Worm (Caenorhabditis elegans): ENCODE data around the gene ZK418.13.

DNA sequence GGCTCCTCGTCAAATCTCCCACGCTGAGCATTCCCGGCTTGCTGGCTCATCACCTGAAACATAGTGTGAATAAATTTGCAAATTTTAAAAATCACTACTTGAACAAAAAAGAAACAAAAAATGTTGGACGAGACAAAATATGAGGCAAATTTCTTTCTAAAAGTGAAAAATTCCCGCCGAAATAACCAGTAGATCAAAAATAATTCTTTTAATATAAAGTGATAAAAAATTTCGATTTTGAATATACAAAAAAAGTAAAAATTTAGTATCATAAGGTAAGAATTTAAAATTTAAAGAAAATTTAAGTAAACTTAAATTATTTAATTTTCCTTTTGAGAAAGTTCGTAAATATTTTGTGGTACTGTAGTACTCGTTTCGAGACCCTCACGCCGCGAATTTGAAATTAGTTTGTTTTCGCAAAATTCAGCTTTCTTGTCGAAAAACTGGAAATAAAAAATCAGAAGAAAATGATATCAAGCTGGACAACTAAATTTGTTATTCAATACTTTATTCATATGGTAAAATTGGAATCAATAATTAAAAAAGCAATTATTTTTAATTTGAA lies 15.7 kb downstream of the ZK418.13 start, which contains the start of gene egg-2:
- no peak for TF ChIP-seq pha-4 (tag; optimal IDR thresholded peaks at IDR 0.05)
- no peak for TF ChIP-seq nhr-25 (tag; optimal IDR thresholded peaks at IDR 0.05)
- TF ChIP-seq egl-27 (tag; optimal IDR thresholded peaks at IDR 0.05): no peak
- no peak for TF ChIP-seq ama-1 (optimal IDR thresholded peaks at IDR 0.05)
- TF ChIP-seq mdl-1 (tag; optimal IDR thresholded peaks at IDR 0.05): no peak
- no peak for TF ChIP-seq R02D3.7 (tag; optimal IDR thresholded peaks at IDR 0.05)
- no peak for TF ChIP-seq zag-1 (tag; optimal IDR thresholded peaks at IDR 0.05)
- no peak for TF ChIP-seq elt-1 (tag; optimal IDR thresholded peaks at IDR 0.05)
- no peak for TF ChIP-seq nhr-11 (tag; optimal IDR thresholded peaks at IDR 0.05)
- no peak for TF ChIP-seq elt-3 (tag; optimal IDR thresholded peaks at IDR 0.05)
- TF ChIP-seq pqm-1 (tag; optimal IDR thresholded peaks at IDR 0.05): no peak
- TF ChIP-seq ZK546.5 (tag; optimal IDR thresholded peaks at IDR 0.05): no peak
- no peak for TF ChIP-seq snpc-4 (tag; optimal IDR thresholded peaks at IDR 0.05)
